Worm (Caenorhabditis elegans): ENCODE results near the gene cank-26.
A peak's percentile ranks its signal among the peaks of the same experiment; 100 is the strongest.

cank-26 gene

ce11 chrII:3935990-3936389 lies 38.9 kb downstream of the cank-26 start:
- TF ChIP-seq atf-7 (tag; optimal IDR thresholded peaks at IDR 0.05) (no peak), pha-4 (tag; optimal IDR thresholded peaks at IDR 0.05) (no peak), dpl-1 (GFP tag; optimal IDR thresholded peaks at IDR 0.05) (peak; percentile 33), ccch-3 (GFP tag; optimal IDR thresholded peaks at IDR 0.05) (no peak), Y53G8AR.9 (GFP tag; conservative IDR thresholded peaks at IDR 0.05) (no peak), snpc-3.4 (tag; optimal IDR thresholded peaks at IDR 0.05) (peak; percentile 31), hlh-12 (tag; optimal IDR thresholded peaks at IDR 0.05) (no peak), hrde-1 (tag; optimal IDR thresholded peaks at IDR 0.05; ENCODE audit: borderline replicate concordance) (peak; percentile 33), F55B11.4 (tag; optimal IDR thresholded peaks at IDR 0.05; ENCODE audit: borderline replicate concordance, insufficient read depth) (no peak), efl-1 (GFP tag; optimal IDR thresholded peaks at IDR 0.05) (peak; percentile 82), F57C9.4 (tag; optimal IDR thresholded peaks at IDR 0.05) (no peak), hsf-1 (GFP tag; IDR thresholded peaks at IDR 0.05) (peak; percentile 69; the same call in 1 of the 2 replicates), D2030.7 (GFP tag; IDR thresholded peaks at IDR 0.05) (peak; percentile 49), lsl-1 (GFP tag; optimal IDR thresholded peaks at IDR 0.05) (peak; percentile 46), F33H1.4 (GFP tag; IDR thresholded peaks at IDR 0.05) (peak; percentile 62), madf-6 (GFP tag; IDR thresholded peaks at IDR 0.05) (peak; percentile 77), rpc-1 (optimal IDR thresholded peaks at IDR 0.05) (no peak), rpc-1 (tag; optimal IDR thresholded peaks at IDR 0.05) (no peak), ceh-91 (GFP tag; IDR thresholded peaks at IDR 0.05) (peak; percentile 67; the same call in 1 of the 2 replicates), xnd-1 (tag; optimal IDR thresholded peaks at IDR 0.05) (peak; percentile 62), ekl-4 (GFP tag; IDR thresholded peaks at IDR 0.05) (no peak), ztf-25 (GFP tag; IDR thresholded peaks at IDR 0.05) (no peak), madf-8 (GFP tag; conservative IDR thresholded peaks at IDR 0.05) (peak; percentile 82), somi-1 (GFP tag; optimal IDR thresholded peaks at IDR 0.05) (no peak), him-1 (tag; optimal IDR thresholded peaks at IDR 0.05) (peak; percentile 26)

DNA sequence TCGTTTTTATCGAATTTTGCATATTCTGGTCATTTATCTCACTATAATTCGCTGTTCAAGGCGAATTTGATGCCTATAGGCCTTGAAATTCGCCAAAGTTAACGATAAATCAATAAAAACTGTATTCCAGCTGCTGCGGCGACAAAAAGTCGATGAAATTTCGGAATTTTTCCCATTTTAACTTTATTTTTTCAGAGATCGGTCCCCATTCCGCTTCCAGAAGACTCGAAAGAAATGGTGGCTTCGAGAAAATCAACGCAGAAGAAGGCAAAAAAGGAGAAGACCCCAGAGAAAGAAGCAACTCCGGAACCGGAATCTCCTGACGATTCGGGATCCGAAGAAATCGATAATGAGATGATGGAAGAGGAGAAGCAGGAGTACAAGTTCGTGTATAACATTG lies 39.8 kb downstream of the cank-26 start:
- TF ChIP-seq hmg-20 (GFP tag; IDR thresholded peaks at IDR 0.05) (no peak), cebp-1 (GFP tag; IDR thresholded peaks at IDR 0.05) (no peak), cebp-1 (tag; optimal IDR thresholded peaks at IDR 0.05) (no peak), him-1 (tag; optimal IDR thresholded peaks at IDR 0.05) (no peak), Y95B8A.8 (GFP tag; IDR thresholded peaks at IDR 0.05) (no peak), ceh-79 (tag; optimal IDR thresholded peaks at IDR 0.05) (no peak), madf-6 (GFP tag; IDR thresholded peaks at IDR 0.05) (peak; percentile 51; the same call in 1 of the 2 replicates), tbx-9 (tag; optimal IDR thresholded peaks at IDR 0.05; ENCODE audit: borderline replicate concordance) (no peak), D2030.7 (GFP tag; IDR thresholded peaks at IDR 0.05) (no peak), ceh-91 (GFP tag; IDR thresholded peaks at IDR 0.05) (no peak), ztf-18 (tag; optimal IDR thresholded peaks at IDR 0.05) (no peak), ets-4 (GFP tag; optimal IDR thresholded peaks at IDR 0.05) (no peak), madf-3 (GFP tag; IDR thresholded peaks at IDR 0.05) (peak; percentile 71; the same call in 1 of the 2 replicates), Y56A3A.18 (GFP tag; IDR thresholded peaks at IDR 0.05) (no peak), F49E8.2 (tag; optimal IDR thresholded peaks at IDR 0.05; ENCODE audit: insufficient read depth) (no peak), F33H1.4 (GFP tag; IDR thresholded peaks at IDR 0.05) (no peak), nfya-2 (GFP tag; IDR thresholded peaks at IDR 0.05) (no peak), lin-35 (GFP tag; optimal IDR thresholded peaks at IDR 0.05) (no peak), pbrm-1 (GFP tag; IDR thresholded peaks at IDR 0.05) (no peak), ama-1 (optimal IDR thresholded peaks at IDR 0.05) (no peak), ama-1 (GFP tag; optimal IDR thresholded peaks at IDR 0.05) (no peak), nhr-179 (tag; optimal IDR thresholded peaks at IDR 0.05) (no peak), lir-1 (GFP tag; conservative IDR thresholded peaks at IDR 0.05) (no peak), lsy-27 (tag; optimal IDR thresholded peaks at IDR 0.05; ENCODE audit: borderline replicate concordance, insufficient read depth) (no peak), pha-4 (tag; optimal IDR thresholded peaks at IDR 0.05) (no peak), mcd-1 (GFP tag; IDR thresholded peaks at IDR 0.05) (no peak), mes-4 (tag; optimal IDR thresholded peaks at IDR 0.05) (no peak), F37B4.10 (GFP tag; IDR thresholded peaks at IDR 0.05) (no peak), ceh-27 (GFP tag; optimal IDR thresholded peaks at IDR 0.05) (no peak), let-607 (tag; optimal IDR thresholded peaks at IDR 0.05) (no peak)

Data from whole organism, young adult.